Fruit fly (Drosophila melanogaster) whole organism, prepupa: ENCODE measurements around the gene fzr.

Experiments
- CG6792 ChIP-seq: fragments of 200-800 bp; sonication (Bioruptor generic); optimal IDR thresholded peaks from 3 replicates; lab custom pipeline; 2016; ENCODE audit warnings: missing biosample characterization, missing genetic modification characterization
- Ets96B ChIP-seq: fragments of 200-800 bp; optimal IDR thresholded peaks from 2 replicates; lab custom pipeline; 2019; ENCODE audit warnings: missing biosample characterization, mild to moderate bottlenecking, missing genetic modification characterization, moderate library complexity
- Hr4 ChIP-seq: fragments of 200-800 bp; sonication (Bioruptor generic); optimal IDR thresholded peaks from 3 replicates; lab custom pipeline; 2016; ENCODE audit warnings: missing biosample characterization, missing genetic modification characterization
- Sox15 ChIP-seq: fragments of 200-800 bp; sonication (Bioruptor generic); optimal IDR thresholded peaks from 3 replicates; lab custom pipeline; 2016; ENCODE audit warnings: missing biosample characterization, missing genetic modification characterization
- net ChIP-seq: fragments of 200-800 bp; sonication (Bioruptor generic); optimal IDR thresholded peaks from 3 replicates; lab custom pipeline; 2016; ENCODE audit warnings: missing biosample characterization, missing genetic modification characterization
- spab ChIP-seq: fragments of 200-800 bp; sonication (Bioruptor generic); optimal IDR thresholded peaks from 2 replicates; lab custom pipeline; 2017; ENCODE audit warnings: missing biosample characterization, mild to moderate bottlenecking, missing genetic modification characterization, missing genetic modification reagents

dm6 chrX:4660642-4661252, 18.6 kb downstream of the fzr start:
- no peak for TF ChIP-seq spab (GFP tag; lab: Kevin White, UChicago)
- TF ChIP-seq net, result peak; percentile 2
- TF ChIP-seq CG6792, result peak; percentile 3
- no peak for TF ChIP-seq Hr4 (GFP tag; lab: Kevin White, UChicago)
- peak; percentile 5 for TF ChIP-seq Sox15 (GFP tag; lab: Kevin White, UChicago)
- peak; percentile 35 for TF ChIP-seq Ets96B
